Worm (Caenorhabditis elegans): ENCODE data around the gene C56C10.4.

- TF ChIP-seq jun-1 (tag; optimal IDR thresholded peaks at IDR 0.05) = no peak
- TF ChIP-seq ceh-16 (tag; optimal IDR thresholded peaks at IDR 0.05) = no peak
- TF ChIP-seq nhr-77 (tag; optimal IDR thresholded peaks at IDR 0.05) = no peak
- no peak for TF ChIP-seq tbx-2 (tag; optimal IDR thresholded peaks at IDR 0.05)
- TF ChIP-seq fkh-10 (GFP tag; optimal IDR thresholded peaks at IDR 0.05) = no peak
- no peak for TF ChIP-seq elt-1 (tag; optimal IDR thresholded peaks at IDR 0.05)
- no peak for TF ChIP-seq nhr-43 (tag; optimal IDR thresholded peaks at IDR 0.05; ENCODE audit: poor library complexity, severe bottlenecking)
- TF ChIP-seq ceh-9 (tag; optimal IDR thresholded peaks at IDR 0.05) = no peak
- no peak for TF ChIP-seq ztf-11 (tag; optimal IDR thresholded peaks at IDR 0.05)
- no peak for TF ChIP-seq nhr-237 (tag; optimal IDR thresholded peaks at IDR 0.05)
These were observed 6.5 kb downstream of the C56C10.4 start, which contains the start of gene vps-32.1 for ce11 chrII:6589408-6589807.

All from whole organism, L3 larva.